Worm (Caenorhabditis elegans) whole organism, young adult: Measurements from ENCODE around the gene pros-1.

Experiments used
- atf-7 ChIP-seq: sonication (generic microtip); optimal IDR thresholded peaks from 2 replicates; lab custom pipeline; 2017; ENCODE audit warnings: mild to moderate bottlenecking, missing genetic modification characterization, missing compliant biosample characterization
- nfya-1 ChIP-seq: sonication (generic microtip); optimal IDR thresholded peaks from 2 replicates; lab custom pipeline; 2017; ENCODE audit warnings: antibody characterized with exemption, missing compliant biosample characterization, missing genetic modification characterization, borderline replicate concordance; ENCODE audit not compliant: insufficient read depth
- unc-62 ChIP-seq: fragments of 150-350 bp; optimal IDR thresholded peaks from 2 replicates; lab custom pipeline; 2014; ENCODE audit warnings: missing biosample characterization, missing genetic modification reagents, missing genetic modification characterization

DNA sequence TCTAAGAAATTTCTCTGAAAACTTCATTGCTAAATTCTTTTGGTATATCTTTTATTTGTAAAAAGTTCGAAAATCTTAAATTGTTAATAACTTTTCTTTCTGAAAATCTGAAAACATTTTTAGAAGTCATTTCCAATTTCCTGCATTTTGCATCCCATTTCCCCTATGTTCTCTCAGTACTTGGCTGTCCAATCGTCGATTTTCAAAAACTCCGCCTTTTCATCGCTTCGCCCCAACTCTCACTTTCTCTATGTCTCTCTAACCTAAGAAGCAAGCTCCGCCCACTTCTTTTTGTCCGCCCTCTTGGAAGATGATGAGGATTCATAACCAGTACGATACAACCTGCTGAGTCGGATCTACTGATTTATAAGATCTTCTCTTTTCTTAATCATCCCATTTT is 2.0 kb upstream of the pros-1 start:
- TF ChIP-seq atf-7 (tag; lab: Kevin White, UChicago) (no peak), unc-62 (GFP tag; lab: Kevin White, UChicago) (no peak), nfya-1 (tag; lab: Kevin White, UChicago) (no peak)
